Worm (Caenorhabditis elegans) whole organism, L2 larva: ENCODE measurements around the gene abt-4.

Experiments used
- F13H6.1 ChIP-seq: sonication (generic microtip); optimal IDR thresholded peaks from 2 replicates; lab custom pipeline; 2016; ENCODE audit warnings: missing genetic modification characterization, missing compliant biosample characterization
- R02D3.7 ChIP-seq: fragments of 150-350 bp; optimal IDR thresholded peaks from 2 replicates; lab custom pipeline; 2014; ENCODE audit warnings: missing biosample characterization, missing genetic modification characterization
- Y55F3AM.14 ChIP-seq: fragments of 200-800 bp; sonication (Bioruptor generic); optimal IDR thresholded peaks from 2 replicates; lab custom pipeline; 2018; ENCODE audit warnings: mild to moderate bottlenecking, missing genetic modification characterization, missing compliant biosample characterization
- ZK546.5 ChIP-seq: sonication (generic microtip); optimal IDR thresholded peaks from 2 replicates; lab custom pipeline; 2017; ENCODE audit warnings: missing biosample characterization, missing genetic modification characterization
- alr-1 ChIP-seq: fragments of 150-350 bp; optimal IDR thresholded peaks from 2 replicates; lab custom pipeline; 2014; ENCODE audit warnings: missing biosample characterization, missing genetic modification characterization
- aly-2 ChIP-seq: fragments of 150-350 bp; optimal IDR thresholded peaks from 2 replicates; lab custom pipeline; 2014; ENCODE audit warnings: missing biosample characterization, missing genetic modification characterization
- ama-1 ChIP-seq: fragments of 150-350 bp; optimal IDR thresholded peaks from 2 replicates; lab custom pipeline; 2018; ENCODE audit warnings: inconsistent platforms
- blmp-1 ChIP-seq: sonication (generic microtip); optimal IDR thresholded peaks from 2 replicates; lab custom pipeline; 2017; ENCODE audit warnings: missing genetic modification characterization, mild to moderate bottlenecking, missing compliant biosample characterization, antibody characterized with exemption, moderate library complexity; ENCODE audit not compliant: insufficient read depth
- ceh-16 ChIP-seq: fragments of 150-350 bp; optimal IDR thresholded peaks from 2 replicates; lab custom pipeline; 2014; ENCODE audit warnings: missing biosample characterization, missing genetic modification characterization
- crh-2 ChIP-seq: sonication (generic microtip); optimal IDR thresholded peaks from 2 replicates; lab custom pipeline; 2017; ENCODE audit warnings: missing biosample characterization, missing genetic modification characterization
- egl-27 ChIP-seq: sonication (generic microtip); optimal IDR thresholded peaks from 3 replicates; lab custom pipeline; 2017; ENCODE audit warnings: missing biosample characterization, missing genetic modification reagents, missing genetic modification characterization
- elt-1 ChIP-seq: fragments of 150-350 bp; optimal IDR thresholded peaks from 2 replicates; lab custom pipeline; 2014; ENCODE audit warnings: missing biosample characterization, missing genetic modification characterization
- elt-3 ChIP-seq: sonication (generic microtip); optimal IDR thresholded peaks from 2 replicates; lab custom pipeline; 2017; ENCODE audit warnings: missing biosample characterization, missing genetic modification characterization
- fos-1 ChIP-seq: fragments of 150-350 bp; optimal IDR thresholded peaks from 2 replicates; lab custom pipeline; 2014; ENCODE audit warnings: missing biosample characterization, missing genetic modification characterization
- gmeb-1 ChIP-seq: fragments of 150-350 bp; optimal IDR thresholded peaks from 2 replicates; lab custom pipeline; 2014; ENCODE audit warnings: missing biosample characterization, missing genetic modification characterization
- lin-11 ChIP-seq: fragments of 150-350 bp; sonication (generic microtip); optimal IDR thresholded peaks from 2 replicates; lab custom pipeline; 2014; ENCODE audit warnings: missing biosample characterization, missing genetic modification characterization, inconsistent platforms, mixed read lengths
- lin-13 ChIP-seq: fragments of 150-350 bp; optimal IDR thresholded peaks from 2 replicates; lab custom pipeline; 2014; ENCODE audit warnings: missing biosample characterization, missing genetic modification reagents, missing genetic modification characterization
- lin-39 ChIP-seq: fragments of 150-350 bp; optimal IDR thresholded peaks from 2 replicates; lab custom pipeline; 2014; ENCODE audit warnings: missing biosample characterization, missing genetic modification reagents, missing genetic modification characterization
- lsy-2 ChIP-seq, 2 experiments: fragments of 150-350 bp in 1 of 2; sonication (generic microtip) in 1 of 2; optimal IDR thresholded peaks; 2 replicates each; lab custom pipeline; 2014 to 2017; ENCODE audit warnings: missing biosample characterization in 2 of 2, missing genetic modification characterization in 2 of 2
- mab-5 ChIP-seq: fragments of 150-350 bp; optimal IDR thresholded peaks from 2 replicates; lab custom pipeline; 2014; ENCODE audit warnings: missing biosample characterization, missing genetic modification characterization
- mdl-1 ChIP-seq, 2 experiments: fragments of 150-350 bp in 1 of 2; sonication (generic microtip) in 1 of 2; optimal IDR thresholded peaks; 2 replicates each; lab custom pipeline; 2017; ENCODE audit warnings: missing biosample characterization in 2 of 2, missing genetic modification characterization in 2 of 2
- nhr-10 ChIP-seq: sonication (generic microtip); optimal IDR thresholded peaks from 2 replicates; lab custom pipeline; 2017; ENCODE audit warnings: missing biosample characterization, missing genetic modification characterization
- nhr-11 ChIP-seq: fragments of 150-350 bp; optimal IDR thresholded peaks from 2 replicates; lab custom pipeline; 2014; ENCODE audit warnings: missing biosample characterization, missing genetic modification characterization
- nhr-12 ChIP-seq: fragments of 150-350 bp; optimal IDR thresholded peaks from 2 replicates; lab custom pipeline; 2014; ENCODE audit warnings: missing biosample characterization, missing genetic modification characterization
- nhr-129 ChIP-seq: fragments of 150-350 bp; optimal IDR thresholded peaks from 2 replicates; lab custom pipeline; 2014; ENCODE audit warnings: missing biosample characterization, missing genetic modification characterization
- nhr-21 ChIP-seq: fragments of 150-350 bp; optimal IDR thresholded peaks from 2 replicates; lab custom pipeline; 2014; ENCODE audit warnings: missing biosample characterization, missing genetic modification characterization
- nhr-23 ChIP-seq: fragments of 150-350 bp; optimal IDR thresholded peaks from 2 replicates; lab custom pipeline; 2014; ENCODE audit warnings: missing biosample characterization, missing genetic modification reagents, missing genetic modification characterization
- nhr-237 ChIP-seq: fragments of 150-350 bp; optimal IDR thresholded peaks from 2 replicates; lab custom pipeline; 2014; ENCODE audit warnings: missing biosample characterization, missing genetic modification characterization
- nhr-6 ChIP-seq: fragments of 150-350 bp; optimal IDR thresholded peaks from 2 replicates; lab custom pipeline; 2014; ENCODE audit warnings: missing biosample characterization, missing genetic modification characterization
- nhr-77 ChIP-seq: fragments of 150-350 bp; optimal IDR thresholded peaks from 2 replicates; lab custom pipeline; 2014; ENCODE audit warnings: missing biosample characterization, missing genetic modification characterization
- sem-4 ChIP-seq: fragments of 150-350 bp; optimal IDR thresholded peaks from 2 replicates; lab custom pipeline; 2014; ENCODE audit warnings: missing biosample characterization, missing genetic modification reagents, missing genetic modification characterization
- skn-1 ChIP-seq: sonication (generic microtip); optimal IDR thresholded peaks from 2 replicates; lab custom pipeline; 2017; ENCODE audit warnings: missing biosample characterization, missing genetic modification characterization
- snpc-4 ChIP-seq: fragments of 150-350 bp; optimal IDR thresholded peaks from 2 replicates; lab custom pipeline; 2014; ENCODE audit warnings: missing biosample characterization, missing genetic modification characterization
- unc-55 ChIP-seq: fragments of 150-350 bp; sonication (generic microtip); optimal IDR thresholded peaks from 3 replicates; lab custom pipeline; 2014; ENCODE audit warnings: missing biosample characterization, missing genetic modification reagents, missing genetic modification characterization
- zag-1 ChIP-seq: fragments of 150-350 bp; optimal IDR thresholded peaks from 2 replicates; lab custom pipeline; 2014; ENCODE audit warnings: missing biosample characterization, missing genetic modification characterization
- ztf-1 ChIP-seq: fragments of 200-800 bp; sonication (Bioruptor generic); conservative IDR thresholded peaks from 2 replicates; pipeline ENCODE4 v1.3.6; 2022; ENCODE audit warnings: missing genetic modification characterization, missing compliant biosample characterization
- ztf-11 ChIP-seq: sonication (generic microtip); optimal IDR thresholded peaks from 2 replicates; lab custom pipeline; 2017; ENCODE audit warnings: missing biosample characterization, missing genetic modification characterization
- ztf-4 ChIP-seq: fragments of 150-350 bp; optimal IDR thresholded peaks from 2 replicates; lab custom pipeline; 2014; ENCODE audit warnings: missing biosample characterization, missing genetic modification characterization

abt-4 gene

ce11 chrV:364650-365049, 34.1 kb upstream of the abt-4 start, which contains the start of gene mltn-6:
Gene mltn-6 (plus strand): TSS chrV:364950.
- TF ChIP-seq sem-4 (tag; lab: Kevin White, UChicago) (no peak), nhr-129 (tag; lab: Kevin White, UChicago) (no peak), ztf-4 (tag; lab: Kevin White, UChicago) (no peak), alr-1 (tag; lab: Kevin White, UChicago) (no peak), ZK546.5 (tag; lab: Kevin White, UChicago) (no peak), F13H6.1 (tag; lab: Kevin White, UChicago) (no peak), ztf-1 (GFP tag; lab: Robert Waterston, UW) (no peak), snpc-4 (tag; lab: Kevin White, UChicago) (no peak), nhr-237 (tag; lab: Kevin White, UChicago) (no peak), nhr-11 (no peak), ztf-11 (tag; lab: Kevin White, UChicago) (no peak), R02D3.7 (tag; lab: Kevin White, UChicago) (no peak), elt-3 (tag; lab: Kevin White, UChicago) (no peak)

ce11 chrV:361291-361690, 30.8 kb upstream of the abt-4 start:
- TF ChIP-seq egl-27 (tag; lab: Kevin White, UChicago) (no peak), unc-55 (GFP tag; lab: Kevin White, UChicago) (no peak), Y55F3AM.14 (GFP tag; lab: Kevin White, UChicago) (no peak), nhr-11 (no peak), nhr-12 (tag; lab: Kevin White, UChicago) (no peak), F13H6.1 (tag; lab: Kevin White, UChicago) (no peak), elt-3 (tag; lab: Kevin White, UChicago) (no peak), skn-1 (tag; lab: Kevin White, UChicago) (no peak), lin-39 (tag; lab: Kevin White, UChicago) (no peak), nhr-237 (tag; lab: Kevin White, UChicago) (no peak), nhr-129 (tag; lab: Kevin White, UChicago) (no peak), fos-1 (tag; lab: Kevin White, UChicago) (no peak), lsy-2 (tag; optimal IDR thresholded peaks at IDR 0.05; lab: Kevin White, UChicago) (no peak)

ce11 chrV:360068-360467, 29.5 kb upstream of the abt-4 start:
- TF ChIP-seq lin-13: no peak
- TF ChIP-seq alr-1 (tag; lab: Kevin White, UChicago): no peak
- TF ChIP-seq elt-3 (tag; lab: Kevin White, UChicago): no peak
- TF ChIP-seq ztf-1 (GFP tag; lab: Robert Waterston, UW): no peak
- no peak for TF ChIP-seq zag-1 (tag; lab: Kevin White, UChicago)
- TF ChIP-seq ama-1 (lab: Kevin White, UChicago): no peak
- no peak for TF ChIP-seq ceh-16
- TF ChIP-seq gmeb-1 (tag; lab: Kevin White, UChicago): no peak
- no peak for TF ChIP-seq nhr-77 (tag; lab: Kevin White, UChicago)
- no peak for TF ChIP-seq aly-2 (tag; lab: Kevin White, UChicago)
- no peak for TF ChIP-seq ztf-11 (tag; lab: Kevin White, UChicago)

- TF ChIP-seq ceh-16 (no peak), nhr-6 (tag; lab: Kevin White, UChicago) (no peak), lin-11 (tag; lab: Kevin White, UChicago) (no peak), mdl-1 (tag; optimal IDR thresholded peaks at IDR 0.05; lab: Kevin White, UChicago) (no peak), nhr-11 (no peak), alr-1 (tag; lab: Kevin White, UChicago) (no peak), crh-2 (no peak), nhr-10 (tag; lab: Kevin White, UChicago) (no peak), blmp-1 (tag; lab: Kevin White, UChicago) (no peak), zag-1 (tag; lab: Kevin White, UChicago) (no peak), elt-3 (tag; lab: Kevin White, UChicago) (no peak), mab-5 (no peak), R02D3.7 (tag; lab: Kevin White, UChicago) (no peak), lin-39 (tag; lab: Kevin White, UChicago) (no peak), nhr-21 (no peak), nhr-23 (no peak), skn-1 (tag; lab: Kevin White, UChicago) (no peak), elt-1 (tag; lab: Kevin White, UChicago) (no peak), sem-4 (tag; lab: Kevin White, UChicago) (no peak)
- TF ChIP-seq, all 48 proteins: peak for 0
Observed at ce11 chrV:359466-359865, 28.9 kb upstream of the abt-4 start, which contains the start of gene T22H9.1. Gene T22H9.1 (plus strand): TSS chrV:359766.
